Fruit fly (Drosophila melanogaster) whole organism, embryonic: ENCODE measurements around the gene CG42487.

Experiments
- B-H1 ChIP-seq: fragments of 200-800 bp; sonication (Bioruptor generic); IDR thresholded peaks from 3 replicates; pipeline ENCODE4 v1.3.6; 2022; ENCODE audit warnings: missing biosample characterization, missing genetic modification characterization
- CG11247 ChIP-seq: fragments of 200-800 bp; sonication (Bioruptor generic); IDR thresholded peaks from 2 replicates; pipeline ENCODE4 v1.3.6; 2022; ENCODE audit warnings: missing biosample characterization, missing genetic modification characterization
- CG12769 ChIP-seq: fragments of 200-800 bp; sonication (Bioruptor generic); optimal IDR thresholded peaks from 2 replicates; lab custom pipeline; 2019; ENCODE audit warnings: missing biosample characterization, mild to moderate bottlenecking, missing genetic modification characterization, moderate library complexity
- CG14860 ChIP-seq: fragments of 200-800 bp; sonication (Bioruptor generic); IDR thresholded peaks from 3 replicates; pipeline ENCODE4 v1.3.6; 2022; ENCODE audit warnings: missing biosample characterization, missing genetic modification characterization; ENCODE audit not compliant: partially characterized antibody
- CG1603 ChIP-seq: fragments of 200-800 bp; sonication (Bioruptor generic); optimal IDR thresholded peaks from 2 replicates; lab custom pipeline; 2019; ENCODE audit warnings: missing biosample characterization, mild to moderate bottlenecking, missing genetic modification characterization, moderate library complexity
- CG2116 ChIP-seq: fragments of 200-800 bp; sonication (Bioruptor generic); optimal IDR thresholded peaks from 3 replicates; lab custom pipeline; 2018; ENCODE audit warnings: missing biosample characterization, mild to moderate bottlenecking, missing genetic modification characterization
- CG30020 ChIP-seq: fragments of 200-800 bp; optimal IDR thresholded peaks from 2 replicates; lab custom pipeline; 2019; ENCODE audit warnings: missing biosample characterization, mild to moderate bottlenecking, missing genetic modification characterization, moderate library complexity
- CG3163 ChIP-seq: fragments of 200-800 bp; sonication (Bioruptor generic); optimal IDR thresholded peaks from 3 replicates; lab custom pipeline; 2016; ENCODE audit warnings: missing biosample characterization, missing genetic modification characterization
- CG32532 ChIP-seq: fragments of 200-800 bp; sonication (Bioruptor generic); IDR thresholded peaks from 2 replicates; pipeline ENCODE4 v1.3.6; 2022; ENCODE audit warnings: missing biosample characterization, missing genetic modification characterization
- CG3407 ChIP-seq: fragments of 200-800 bp; sonication (Bioruptor generic); optimal IDR thresholded peaks from 2 replicates; lab custom pipeline; 2018; ENCODE audit warnings: missing biosample characterization, mild to moderate bottlenecking, missing genetic modification characterization
- CG34376 ChIP-seq: fragments of 200-800 bp; sonication (Bioruptor generic); optimal IDR thresholded peaks from 2 replicates; lab custom pipeline; 2018; ENCODE audit warnings: missing biosample characterization, mild to moderate bottlenecking, missing genetic modification characterization
- CG34422 ChIP-seq: fragments of 200-800 bp; sonication (Bioruptor generic); IDR thresholded peaks from 3 replicates; pipeline ENCODE4 v1.3.6; 2022; ENCODE audit warnings: missing biosample characterization, missing genetic modification characterization
- CG3847 ChIP-seq: fragments of 200-800 bp; sonication (Bioruptor generic); IDR thresholded peaks from 2 replicates; pipeline ENCODE4 v1.3.6; 2022; ENCODE audit warnings: missing biosample characterization, missing genetic modification characterization
- CG3995 ChIP-seq: fragments of 200-800 bp; sonication (Bioruptor generic); optimal IDR thresholded peaks from 3 replicates; lab custom pipeline; 2016; ENCODE audit warnings: missing biosample characterization, missing genetic modification characterization
- CG4707 ChIP-seq: fragments of 200-800 bp; sonication (Bioruptor generic); optimal IDR thresholded peaks from 2 replicates; lab custom pipeline; 2018; ENCODE audit warnings: missing biosample characterization, mild to moderate bottlenecking, missing genetic modification characterization, moderate library complexity
- CG6175 ChIP-seq: fragments of 200-800 bp; sonication (Bioruptor generic); IDR thresholded peaks from 3 replicates; pipeline ENCODE4 v1.3.6; 2022; ENCODE audit warnings: missing biosample characterization, missing genetic modification characterization
- CG7372 ChIP-seq: fragments of 200-800 bp; sonication (Bioruptor generic); IDR thresholded peaks from 2 replicates; pipeline ENCODE4 v1.3.6; 2022; ENCODE audit warnings: missing biosample characterization, missing genetic modification characterization
- CG8290 ChIP-seq, 3 experiments: fragments of 200-800 bp; sonication (Bioruptor generic); optimal IDR thresholded peaks; 2 replicates each; lab custom pipeline; 2016 to 2019; ENCODE audit warnings: missing biosample characterization in 3 of 3, missing genetic modification characterization in 3 of 3, mild to moderate bottlenecking in 2 of 3, moderate library complexity in 1 of 3
- CG9932 ChIP-seq: fragments of 200-800 bp; sonication (Bioruptor generic); IDR thresholded peaks from 2 replicates; pipeline ENCODE4 v1.3.6; 2022; ENCODE audit warnings: missing biosample characterization, missing genetic modification characterization
- Dbx ChIP-seq: fragments of 200-800 bp; sonication (Bioruptor generic); IDR thresholded peaks from 3 replicates; pipeline ENCODE4 v1.3.6; 2022; ENCODE audit warnings: missing biosample characterization, missing genetic modification characterization
- H2.0 ChIP-seq: fragments of 200-800 bp; sonication (Bioruptor generic); IDR thresholded peaks from 2 replicates; pipeline ENCODE4 v1.3.6; 2022; ENCODE audit warnings: missing biosample characterization, missing genetic modification characterization
- HmgZ ChIP-seq: fragments of 200-800 bp; sonication (Bioruptor generic); optimal IDR thresholded peaks from 2 replicates; lab custom pipeline; 2018; ENCODE audit warnings: missing biosample characterization, mild to moderate bottlenecking, missing genetic modification characterization
- Hr51 ChIP-seq, 2 experiments: fragments of 200-800 bp; sonication (Bioruptor generic); optimal IDR thresholded peaks; 2 replicates in 1 of 2; 3 replicates in 1 of 2; lab custom pipeline; 2016 to 2018; ENCODE audit warnings: missing biosample characterization in 2 of 2, missing genetic modification characterization in 2 of 2, mild to moderate bottlenecking in 1 of 2, moderate library complexity in 1 of 2
- Jarid2 ChIP-seq: fragments of 200-800 bp; sonication (Bioruptor generic); optimal IDR thresholded peaks from 3 replicates; lab custom pipeline; 2017; ENCODE audit warnings: mild to moderate bottlenecking, missing biosample characterization, missing genetic modification reagents, missing genetic modification characterization
- Med ChIP-seq: fragments of 200-800 bp; sonication (Bioruptor generic); peaks from one replicate; lab custom pipeline; 2016; ENCODE audit warnings: missing biosample characterization, missing genetic modification characterization, mild to moderate bottlenecking, inconsistent platforms, moderate library complexity
- Trl ChIP-seq, 3 experiments: fragments of >200 bp in 2 of 3; fragments of 200-800 bp in 1 of 3; sonication (Bioruptor generic) in 1 of 3; optimal IDR thresholded peaks; 2 replicates in 1 of 3; 3 replicates in 2 of 3; lab custom pipeline; 2016 to 2017; ENCODE audit warnings: missing biosample characterization in 1 of 3, missing genetic modification characterization in 1 of 3
- ase ChIP-seq: fragments of 200-800 bp; sonication (Bioruptor generic); IDR thresholded peaks from 3 replicates; pipeline ENCODE4 v1.3.6; 2022; ENCODE audit warnings: missing biosample characterization, missing genetic modification characterization
- bigmax ChIP-seq: fragments of 200-800 bp; sonication (Bioruptor generic); optimal IDR thresholded peaks from 2 replicates; lab custom pipeline; 2018; ENCODE audit warnings: missing biosample characterization, mild to moderate bottlenecking, missing genetic modification characterization
- bsh ChIP-seq, 2 experiments: fragments of 200-800 bp; sonication (Bioruptor generic); optimal IDR thresholded peaks; 2 replicates each; lab custom pipeline; 2017 to 2018; ENCODE audit warnings: mild to moderate bottlenecking in 2 of 2, missing biosample characterization in 2 of 2, missing genetic modification characterization in 2 of 2, moderate library complexity in 1 of 2
- ci ChIP-seq: fragments of 200-800 bp; sonication (Bioruptor generic); IDR thresholded peaks from 3 replicates; pipeline ENCODE4 v1.3.6; 2022; ENCODE audit warnings: missing biosample characterization, missing genetic modification characterization
- dysf ChIP-seq: fragments of 200-800 bp; sonication (Bioruptor generic); IDR thresholded peaks from 3 replicates; pipeline ENCODE4 v1.3.6; 2022; ENCODE audit warnings: missing biosample characterization, missing genetic modification characterization
- esg ChIP-seq: fragments of 200-800 bp; sonication (Bioruptor generic); conservative IDR thresholded peaks from 2 replicates; pipeline ENCODE4 v1.3.6; 2022; ENCODE audit warnings: missing biosample characterization, missing genetic modification characterization
- exex ChIP-seq: fragments of 200-800 bp; sonication (Bioruptor generic); optimal IDR thresholded peaks from 4 replicates; lab custom pipeline; 2018; ENCODE audit warnings: missing biosample characterization, mild to moderate bottlenecking, missing genetic modification characterization, moderate library complexity
- gce ChIP-seq: fragments of 200-800 bp; sonication (Bioruptor generic); IDR thresholded peaks from 3 replicates; pipeline ENCODE4 v1.3.6; 2022; ENCODE audit warnings: missing biosample characterization, missing genetic modification characterization
- gem ChIP-seq: fragments of 200-800 bp; sonication (Bioruptor generic); optimal IDR thresholded peaks from 2 replicates; lab custom pipeline; 2019; ENCODE audit warnings: missing biosample characterization, mild to moderate bottlenecking, missing genetic modification characterization, moderate library complexity
- gro ChIP-seq: fragments of 200-800 bp; sonication (Bioruptor generic); optimal IDR thresholded peaks from 2 replicates; lab custom pipeline; 2016; ENCODE audit warnings: missing biosample characterization, missing genetic modification characterization
- kay ChIP-seq: fragments of 200-800 bp; sonication (Bioruptor generic); optimal IDR thresholded peaks from 2 replicates; lab custom pipeline; 2016; ENCODE audit warnings: missing biosample characterization, missing genetic modification characterization
- kni ChIP-seq: fragments of 200-800 bp; sonication (Bioruptor generic); optimal IDR thresholded peaks from 3 replicates; lab custom pipeline; 2017; ENCODE audit warnings: mild to moderate bottlenecking, missing biosample characterization, missing genetic modification reagents, missing genetic modification characterization
- mirr ChIP-seq: fragments of 200-800 bp; sonication (Bioruptor generic); optimal IDR thresholded peaks from 3 replicates; lab custom pipeline; 2018; ENCODE audit warnings: missing biosample characterization, mild to moderate bottlenecking, missing genetic modification characterization
- pfk ChIP-seq: fragments of 200-800 bp; sonication (Bioruptor generic); optimal IDR thresholded peaks from 2 replicates; lab custom pipeline; 2018; ENCODE audit warnings: missing biosample characterization, mild to moderate bottlenecking, missing genetic modification characterization, moderate library complexity
- prd ChIP-seq, 3 experiments: fragments of >200 bp in 2 of 3; fragments of 200-800 bp in 1 of 3; sonication (Bioruptor generic) in 1 of 3; optimal IDR thresholded peaks in 2 of 3; IDR thresholded peaks in 1 of 3; 2 replicates in 2 of 3; 3 replicates in 1 of 3; pipeline versions ENCODE4 v1.3.6 to Lab custom; 2017 to 2022; ENCODE audit warnings: missing biosample characterization in 1 of 3, missing genetic modification characterization in 1 of 3
- rib ChIP-seq: fragments of 200-800 bp; sonication (Bioruptor generic); IDR thresholded peaks from 2 replicates; pipeline ENCODE4 v1.3.6; 2022; ENCODE audit warnings: missing biosample characterization, missing genetic modification characterization
- sd ChIP-seq: fragments of 200-800 bp; sonication (Bioruptor generic); optimal IDR thresholded peaks from 3 replicates; lab custom pipeline; 2018; ENCODE audit warnings: missing biosample characterization, mild to moderate bottlenecking, missing genetic modification characterization, moderate library complexity
- seq ChIP-seq: fragments of 200-800 bp; sonication (Bioruptor generic); IDR thresholded peaks from 2 replicates; pipeline ENCODE4 v1.3.6; 2022; ENCODE audit warnings: missing biosample characterization, missing genetic modification characterization
- slou ChIP-seq: fragments of 200-800 bp; sonication (Bioruptor generic); optimal IDR thresholded peaks from 3 replicates; lab custom pipeline; 2016; ENCODE audit warnings: missing biosample characterization, missing genetic modification characterization
- stc ChIP-seq: fragments of 200-800 bp; sonication (Bioruptor generic); IDR thresholded peaks from 2 replicates; pipeline ENCODE4 v1.3.6; 2022; ENCODE audit warnings: missing biosample characterization, missing genetic modification characterization
- sug ChIP-seq: fragments of 200-800 bp; optimal IDR thresholded peaks from 2 replicates; lab custom pipeline; 2019; ENCODE audit warnings: missing biosample characterization, mild to moderate bottlenecking, missing genetic modification characterization, moderate library complexity
- ttk ChIP-seq: fragments of 200-800 bp; sonication (Bioruptor generic); IDR thresholded peaks from 2 replicates; pipeline ENCODE4 v2.1.2; 2022; ENCODE audit warnings: missing biosample characterization, missing genetic modification characterization
- wor ChIP-seq: fragments of 200-800 bp; sonication (Bioruptor generic); IDR thresholded peaks from 2 replicates; pipeline ENCODE4 v1.3.6; 2022; ENCODE audit warnings: missing biosample characterization, missing genetic modification characterization

CG42487 gene

dm6 chr3R:27988189-27988588, 29.1 kb upstream of the CG42487 start, which contains the start of gene betaTub97EF (continued):
- TF ChIP-seq CG8290 (GFP tag; optimal IDR thresholded peaks at IDR 0.05; lab: Kevin White, UChicago) (no peak), CG8290 (tag; optimal IDR thresholded peaks at IDR 0.05; lab: Kevin White, UChicago) (peak in 1 of 2 experiments; percentile 69), CG12769 (tag; lab: Kevin White, UChicago) (peak; percentile 93), prd (optimal IDR thresholded peaks at IDR 0.05; lab: Kevin White, UChicago) (no peak), prd (GFP tag; IDR thresholded peaks at IDR 0.05; lab: Robert Waterston, UW) (peak; percentile 13; the same call in 1 of the 3 replicates), slou (GFP tag; lab: Kevin White, UChicago) (peak; percentile 1), CG3163 (peak; percentile 12), CG3847 (GFP tag; lab: Robert Waterston, UW) (peak; percentile 46), CG34422 (GFP tag; lab: Robert Waterston, UW) (peak; percentile 52; the same call in 1 of the 3 replicates), stc (GFP tag; lab: Robert Waterston, UW) (0 out of 2 replicates have a peak, but pooled peaks have one; percentile 40), ci (peak; percentile 71), ttk (GFP tag; lab: Robert Waterston, UW) (0 out of 2 replicates have a peak, but pooled peaks have one; percentile 21), Med (peak; percentile 74), H2.0 (GFP tag; lab: Robert Waterston, UW) (peak; percentile 5; the same call in 1 of the 2 replicates), kay (GFP tag; lab: Kevin White, UChicago) (peak; percentile 75), gce (GFP tag; lab: Robert Waterston, UW) (peak; percentile 18; the same call in 1 of the 3 replicates), dysf (GFP tag; lab: Robert Waterston, UW) (peak; percentile 32; the same call in 2 of the 3 replicates), ase (GFP tag; lab: Robert Waterston, UW) (0 out of 3 replicates have a peak, but pooled peaks have one; percentile 8), esg (GFP tag; lab: Robert Waterston, UW) (0 out of 2 replicates have a peak, but pooled peaks have one; percentile 7), CG6175 (GFP tag; lab: Robert Waterston, UW) (peak; percentile 33; the same call in 1 of the 3 replicates), HmgZ (tag; lab: Kevin White, UChicago) (peak; percentile 29), CG9932 (GFP tag; lab: Robert Waterston, UW) (peak; percentile 49), CG14860 (GFP tag; lab: Robert Waterston, UW) (no peak), mirr (GFP tag; lab: Kevin White, UChicago) (peak; percentile 36), CG2116 (GFP tag; lab: Kevin White, UChicago) (no peak), seq (GFP tag; lab: Robert Waterston, UW) (0 out of 2 replicates have a peak, but pooled peaks have one; percentile 9), CG1603 (tag; lab: Kevin White, UChicago) (peak; percentile 6), CG11247 (GFP tag; lab: Robert Waterston, UW) (0 out of 2 replicates have a peak, but pooled peaks have one; percentile 25), CG3995 (GFP tag; lab: Kevin White, UChicago) (peak; percentile 79), CG4707 (GFP tag; lab: Kevin White, UChicago) (peak; percentile 9), CG3407 (GFP tag; lab: Kevin White, UChicago) (no peak), CG32532 (peak; percentile 35; the same call in 1 of the 2 replicates), gro (peak; percentile 23), Jarid2 (GFP tag; lab: Kevin White, UChicago) (peak; percentile 81), CG7372 (GFP tag; lab: Robert Waterston, UW) (0 out of 2 replicates have a peak, but pooled peaks have one; percentile 12), CG34376 (GFP tag; lab: Kevin White, UChicago) (no peak), Dbx (GFP tag; lab: Robert Waterston, UW) (peak; percentile 40; the same call in 1 of the 3 replicates), B-H1 (no peak), sd (tag; lab: Kevin White, UChicago) (peak; percentile 54), bsh (GFP tag; optimal IDR thresholded peaks at IDR 0.05; lab: Kevin White, UChicago) (peak in 1 of 2 experiments; percentile 0)

DNA sequence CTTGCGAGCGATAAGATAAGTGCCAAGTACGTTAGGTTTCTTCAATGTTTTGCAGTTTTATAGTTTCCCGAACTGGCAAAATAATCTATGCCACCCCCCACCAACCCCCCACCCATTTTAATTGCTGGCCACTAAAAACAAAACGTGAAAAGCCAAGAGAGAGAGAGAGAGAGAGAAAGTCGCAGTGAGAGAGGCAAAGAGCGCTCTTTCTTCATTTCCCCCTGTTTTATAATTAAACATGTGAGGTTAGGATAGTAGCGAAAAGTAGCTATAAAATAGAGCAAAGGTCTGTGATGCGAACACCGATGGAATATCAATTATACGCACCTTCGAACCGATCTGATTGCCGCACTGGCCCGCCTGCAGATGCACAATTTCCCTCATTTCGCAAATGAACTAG, 28.7 kb upstream of the CG42487 start:
- TF ChIP-seq kni (GFP tag; lab: Kevin White, UChicago) = peak; percentile 7
- TF ChIP-seq Hr51 (GFP tag; optimal IDR thresholded peaks at IDR 0.05; lab: Kevin White, UChicago) = no peak
- TF ChIP-seq pfk (GFP tag; lab: Kevin White, UChicago) = no peak
- TF ChIP-seq wor (GFP tag; lab: Robert Waterston, UW) = no peak
- peak; percentile 37 for TF ChIP-seq sug (tag; lab: Kevin White, UChicago)
- peak; percentile 8; the same call in 1 of the 2 replicates for TF ChIP-seq rib
- no peak for TF ChIP-seq CG30020 (tag; lab: Kevin White, UChicago)
- TF ChIP-seq gem (tag; lab: Kevin White, UChicago) = no peak
- TF ChIP-seq bigmax = peak; percentile 77
- peak; percentile 70 to 82 for TF ChIP-seq Trl (optimal IDR thresholded peaks at IDR 0.05; lab: Kevin White, UChicago)
- TF ChIP-seq Trl (GFP tag; optimal IDR thresholded peaks at IDR 0.05; lab: Kevin White, UChicago) = no peak
- TF ChIP-seq exex = peak; percentile 41
